Fruit fly (Drosophila melanogaster) whole organism, adult: ENCODE measurements around the gene CG13010.
A peak's percentile ranks its signal among the peaks of the same experiment; 100 is the strongest.

Source experiments
- CG11617 ChIP-seq: fragments of 200-800 bp; sonication (Bioruptor generic); optimal IDR thresholded peaks from 2 replicates; lab custom pipeline; 2017; ENCODE audit warnings: mild to moderate bottlenecking, missing biosample characterization, missing genetic modification reagents, missing genetic modification characterization
- CG12768 ChIP-seq: fragments of 200-800 bp; sonication (Bioruptor generic); optimal IDR thresholded peaks from 2 replicates; lab custom pipeline; 2017; ENCODE audit warnings: missing biosample characterization, missing genetic modification characterization, mild to moderate bottlenecking, moderate library complexity, missing genetic modification reagents
- CG14711 ChIP-seq: fragments of 200-800 bp; sonication (Bioruptor generic); optimal IDR thresholded peaks from 2 replicates; lab custom pipeline; 2018; ENCODE audit warnings: missing biosample characterization, mild to moderate bottlenecking, missing genetic modification characterization, moderate library complexity
- CG1620 ChIP-seq: fragments of 200-800 bp; sonication (Bioruptor generic); optimal IDR thresholded peaks from 2 replicates; lab custom pipeline; 2016; ENCODE audit warnings: missing biosample characterization, missing genetic modification characterization
- CG33017 ChIP-seq: fragments of 200-800 bp; sonication (Bioruptor generic); optimal IDR thresholded peaks from 2 replicates; lab custom pipeline; 2018; ENCODE audit warnings: missing biosample characterization, mild to moderate bottlenecking, missing genetic modification characterization, moderate library complexity
- CG5204 ChIP-seq: fragments of 200-800 bp; sonication (Bioruptor generic); optimal IDR thresholded peaks from 2 replicates; lab custom pipeline; 2016; ENCODE audit warnings: missing biosample characterization, missing genetic modification characterization
- CG7045 ChIP-seq: fragments of 200-800 bp; sonication (Bioruptor generic); optimal IDR thresholded peaks from 2 replicates; lab custom pipeline; 2017; ENCODE audit warnings: missing biosample characterization, mild to moderate bottlenecking, missing genetic modification characterization
- CG7101 ChIP-seq: fragments of 200-800 bp; sonication (Bioruptor generic); optimal IDR thresholded peaks from 2 replicates; lab custom pipeline; 2018; ENCODE audit warnings: missing biosample characterization, mild to moderate bottlenecking, missing genetic modification characterization, moderate library complexity
- Clk ChIP-seq: fragments of 200-800 bp; sonication (Bioruptor generic); optimal IDR thresholded peaks from 2 replicates; lab custom pipeline; 2017; ENCODE audit warnings: missing biosample characterization, missing genetic modification characterization
- Crg-1 ChIP-seq: fragments of 200-800 bp; sonication (Bioruptor generic); optimal IDR thresholded peaks from 2 replicates; lab custom pipeline; 2016; ENCODE audit warnings: missing biosample characterization, missing genetic modification characterization
- Hr96 ChIP-seq: fragments of 200-800 bp; sonication (Bioruptor generic); optimal IDR thresholded peaks from 2 replicates; lab custom pipeline; 2016; ENCODE audit warnings: missing biosample characterization, missing genetic modification characterization
- Mnt ChIP-seq: fragments of 200-800 bp; sonication (Bioruptor generic); optimal IDR thresholded peaks from 2 replicates; lab custom pipeline; 2016; ENCODE audit warnings: missing biosample characterization, mild to moderate bottlenecking, missing genetic modification characterization
- bab1 ChIP-seq: fragments of 200-800 bp; sonication (Bioruptor generic); optimal IDR thresholded peaks from 3 replicates; lab custom pipeline; 2019; ENCODE audit warnings: missing biosample characterization, mild to moderate bottlenecking, missing genetic modification characterization, moderate library complexity
- cic ChIP-seq: fragments of 200-800 bp; sonication (Bioruptor generic); optimal IDR thresholded peaks from 2 replicates; lab custom pipeline; 2017; ENCODE audit warnings: missing biosample characterization, mild to moderate bottlenecking, missing genetic modification characterization, moderate library complexity
- cnc ChIP-seq, 2 experiments: fragments of >200 bp; optimal IDR thresholded peaks; 2 replicates each; lab custom pipeline; 2017
- kay ChIP-seq: fragments of 200-800 bp; sonication (Bioruptor generic); peaks from one replicate; lab custom pipeline; 2016; ENCODE audit warnings: missing biosample characterization, missing genetic modification characterization, borderline replicate concordance
- ovo ChIP-seq: fragments of 200-800 bp; sonication (Bioruptor generic); optimal IDR thresholded peaks from 2 replicates; lab custom pipeline; 2016; ENCODE audit warnings: missing biosample characterization, missing genetic modification characterization
- pad ChIP-seq: fragments of 200-800 bp; sonication (Bioruptor generic); optimal IDR thresholded peaks from 3 replicates; lab custom pipeline; 2017; ENCODE audit warnings: missing biosample characterization, missing genetic modification characterization, mild to moderate bottlenecking, moderate library complexity, missing genetic modification reagents
- tj ChIP-seq: fragments of 200-800 bp; sonication (Bioruptor generic); optimal IDR thresholded peaks from 3 replicates; lab custom pipeline; 2017; ENCODE audit warnings: missing biosample characterization, mild to moderate bottlenecking, missing genetic modification characterization, moderate library complexity
- toe ChIP-seq: fragments of 200-800 bp; sonication (Bioruptor generic); optimal IDR thresholded peaks from 2 replicates; lab custom pipeline; 2016; ENCODE audit warnings: missing biosample characterization, missing genetic modification characterization

The CG13010 gene

dm6 chrX:16674538-16674937, 4.2 kb downstream of the CG13010 start:
- TF ChIP-seq pad (GFP tag; lab: Kevin White, UChicago) (no peak), CG1620 (no peak), Mnt (GFP tag; lab: Kevin White, UChicago) (no peak), Clk (no peak), Crg-1 (no peak), CG14711 (tag; lab: Kevin White, UChicago) (no peak), ovo (GFP tag; lab: Kevin White, UChicago) (no peak), toe (no peak), CG7101 (tag; lab: Kevin White, UChicago) (no peak), kay (GFP tag; lab: Kevin White, UChicago) (no peak)

dm6 chrX:16672904-16673303, 5.8 kb downstream of the CG13010 start:
- TF ChIP-seq Hr96 (GFP tag; lab: Kevin White, UChicago) = no peak
- no peak for TF ChIP-seq CG7045 (GFP tag; lab: Kevin White, UChicago)
- TF ChIP-seq CG14711 (tag; lab: Kevin White, UChicago) = no peak
- no peak for TF ChIP-seq Crg-1
- TF ChIP-seq CG7101 (tag; lab: Kevin White, UChicago) = no peak
- TF ChIP-seq Clk = no peak
- TF ChIP-seq toe = no peak
- no peak for TF ChIP-seq CG33017 (tag; lab: Kevin White, UChicago)
- no peak for TF ChIP-seq CG12768 (GFP tag; lab: Kevin White, UChicago)
- no peak for TF ChIP-seq ovo (GFP tag; lab: Kevin White, UChicago)
- TF ChIP-seq tj (GFP tag; lab: Kevin White, UChicago) = no peak
- no peak for TF ChIP-seq bab1 (GFP tag; lab: Kevin White, UChicago)
- no peak for TF ChIP-seq CG1620
- no peak for TF ChIP-seq cic (GFP tag; lab: Kevin White, UChicago)

- TF ChIP-seq pad (GFP tag; lab: Kevin White, UChicago) = peak; percentile 9
- TF ChIP-seq CG14711 (tag; lab: Kevin White, UChicago) = peak; percentile 39
- TF ChIP-seq Clk = no peak
These were observed 7.9 kb downstream of the CG13010 start for dm6 chrX:16670691-16671481.

- TF ChIP-seq Hr96 (GFP tag; lab: Kevin White, UChicago) = no peak
- TF ChIP-seq CG7045 (GFP tag; lab: Kevin White, UChicago) = no peak
- no peak for TF ChIP-seq tj (GFP tag; lab: Kevin White, UChicago)
- no peak for TF ChIP-seq cnc (optimal IDR thresholded peaks at IDR 0.05; lab: Kevin White, UChicago)
- peak; percentile 28 for TF ChIP-seq kay (GFP tag; lab: Kevin White, UChicago)
- no peak for TF ChIP-seq Mnt (GFP tag; lab: Kevin White, UChicago)
These were observed 8.5 kb downstream of the CG13010 start for dm6 chrX:16670262-16670661.

dm6 chrX:16669849-16670248, 8.9 kb downstream of the CG13010 start:
- TF ChIP-seq CG33017 (tag; lab: Kevin White, UChicago) = no peak
- TF ChIP-seq cic (GFP tag; lab: Kevin White, UChicago) = no peak
- no peak for TF ChIP-seq toe
- no peak for TF ChIP-seq tj (GFP tag; lab: Kevin White, UChicago)
- TF ChIP-seq CG12768 (GFP tag; lab: Kevin White, UChicago) = no peak
- TF ChIP-seq CG5204 = no peak

dm6 chrX:16664405-16665064, 14.2 kb downstream of the CG13010 start, which contains the start of gene CG15865:
Gene CG15865 (minus strand): TSS chrX:16664455.
- TF ChIP-seq cic (GFP tag; lab: Kevin White, UChicago) (no peak), Clk (no peak), Mnt (GFP tag; lab: Kevin White, UChicago) (no peak), CG14711 (tag; lab: Kevin White, UChicago) (no peak), CG1620 (no peak), Hr96 (GFP tag; lab: Kevin White, UChicago) (peak; percentile 3), CG12768 (GFP tag; lab: Kevin White, UChicago) (no peak)

dm6 chrX:16660632-16661031, 18.1 kb downstream of the CG13010 start:
- TF ChIP-seq pad (GFP tag; lab: Kevin White, UChicago) = no peak
- no peak for TF ChIP-seq CG1620
- TF ChIP-seq CG7045 (GFP tag; lab: Kevin White, UChicago) = no peak
- no peak for TF ChIP-seq kay (GFP tag; lab: Kevin White, UChicago)
- TF ChIP-seq CG11617 (GFP tag; lab: Kevin White, UChicago) = no peak
- no peak for TF ChIP-seq Hr96 (GFP tag; lab: Kevin White, UChicago)
- no peak for TF ChIP-seq CG14711 (tag; lab: Kevin White, UChicago)
- no peak for TF ChIP-seq cic (GFP tag; lab: Kevin White, UChicago)
- no peak for TF ChIP-seq Clk
- no peak for TF ChIP-seq cnc (optimal IDR thresholded peaks at IDR 0.05; lab: Kevin White, UChicago)
- no peak for TF ChIP-seq CG33017 (tag; lab: Kevin White, UChicago)
- TF ChIP-seq CG12768 (GFP tag; lab: Kevin White, UChicago) = no peak
- no peak for TF ChIP-seq CG5204
- no peak for TF ChIP-seq Crg-1
- TF ChIP-seq Mnt (GFP tag; lab: Kevin White, UChicago) = no peak
- TF ChIP-seq ovo (GFP tag; lab: Kevin White, UChicago) = no peak
- no peak for TF ChIP-seq tj (GFP tag; lab: Kevin White, UChicago)
